Worm (Caenorhabditis elegans): ENCODE results near the gene bgnt-1.4.

bgnt-1.4 gene

DNA sequence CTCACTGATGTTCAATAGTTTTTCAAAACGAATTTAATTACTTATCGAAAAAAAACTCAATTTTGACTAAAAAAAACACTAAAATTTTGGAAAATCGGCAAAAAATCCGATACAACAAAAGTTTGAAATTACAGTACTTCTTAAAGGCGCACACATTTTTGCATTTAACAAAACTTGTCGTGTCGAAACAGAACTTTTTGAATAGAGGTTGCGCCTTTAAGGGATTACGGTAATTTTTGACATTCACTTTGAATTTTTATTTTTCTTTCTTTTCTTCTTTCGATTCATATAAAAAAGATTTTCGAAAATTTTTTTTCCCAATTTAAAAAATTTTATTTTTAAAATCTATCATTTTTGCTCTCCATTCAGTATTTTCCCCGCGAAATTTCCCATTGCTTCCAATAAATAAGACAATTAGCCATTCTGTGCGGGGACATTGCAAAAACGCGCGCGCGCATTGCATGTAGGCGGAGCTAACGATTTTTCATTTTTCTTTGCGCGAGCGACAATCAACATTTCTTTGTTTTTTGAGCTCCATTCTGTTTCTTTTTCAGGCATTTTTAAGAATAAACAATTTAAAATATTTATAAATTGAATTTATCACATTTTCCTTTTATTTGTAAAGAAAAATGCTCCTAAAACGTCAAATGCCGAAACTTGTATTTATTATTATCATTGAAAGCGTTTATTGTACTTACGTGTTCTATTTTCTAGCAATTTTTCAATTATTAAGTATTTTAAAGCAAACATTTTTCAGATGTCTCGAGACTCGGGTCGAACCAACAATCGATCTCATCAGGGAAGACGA, 29.4 kb upstream of the bgnt-1.4 start, which contains the start of gene F39G3.3 (continued):
- TF ChIP-seq dpl-1 (GFP tag; optimal IDR thresholded peaks at IDR 0.05) (peak; percentile 19 to 59 (median 46)), nhr-71 (tag; optimal IDR thresholded peaks at IDR 0.05) (peak; percentile 75), ets-5 (GFP tag; IDR thresholded peaks at IDR 0.05) (no peak), xbp-1 (tag; optimal IDR thresholded peaks at IDR 0.05) (peak; percentile 58), nhr-85 (tag) (peak; percentile 80), jun-1 (tag; optimal IDR thresholded peaks at IDR 0.05) (no peak), vab-15 (tag; optimal IDR thresholded peaks at IDR 0.05) (peak; percentile 36), alr-1 (tag; optimal IDR thresholded peaks at IDR 0.05; ENCODE audit: borderline replicate concordance) (no peak), elt-3 (tag; optimal IDR thresholded peaks at IDR 0.05) (peak in 1 of 6 experiments; percentile 10), lin-39 (tag; optimal IDR thresholded peaks at IDR 0.05) (peak; percentile 81), mef-2 (tag; optimal IDR thresholded peaks at IDR 0.05) (no peak), irx-1 (tag; optimal IDR thresholded peaks at IDR 0.05) (peak; percentile 42), unc-62 (GFP tag; optimal IDR thresholded peaks at IDR 0.05) (no peak), lin-35 (GFP tag; optimal IDR thresholded peaks at IDR 0.05) (peak; percentile 24 to 49), lin-14 (GFP tag; optimal IDR thresholded peaks at IDR 0.05) (peak; percentile 50), ceh-82 (tag; optimal IDR thresholded peaks at IDR 0.05) (peak; percentile 36 to 55 (median 43)), nhr-20 (tag; optimal IDR thresholded peaks at IDR 0.05) (peak; percentile 57), blmp-1 (tag; optimal IDR thresholded peaks at IDR 0.05) (peak; percentile 46), sptf-1 (tag; optimal IDR thresholded peaks at IDR 0.05) (no peak), efl-1 (optimal IDR thresholded peaks at IDR 0.05) (peak; percentile 33 to 55), efl-1 (GFP tag; optimal IDR thresholded peaks at IDR 0.05 in 1 of 2) (peak; percentile 35 to 95), ces-1 (GFP tag; optimal IDR thresholded peaks at IDR 0.05) (no peak), ceh-90 (tag; optimal IDR thresholded peaks at IDR 0.05) (no peak), unc-130 (tag; optimal IDR thresholded peaks at IDR 0.05) (peak; percentile 88), nhr-19 (GFP tag; conservative IDR thresholded peaks at IDR 0.05) (peak; percentile 54), snu-23 (GFP tag; optimal IDR thresholded peaks at IDR 0.05) (peak; percentile 67), C16A3.4 (tag; optimal IDR thresholded peaks at IDR 0.05) (peak; percentile 52), nhr-90 (tag; optimal IDR thresholded peaks at IDR 0.05; ENCODE audit: poor library complexity) (peak; percentile 69), fkh-10 (GFP tag; optimal IDR thresholded peaks at IDR 0.05) (no peak)

DNA sequence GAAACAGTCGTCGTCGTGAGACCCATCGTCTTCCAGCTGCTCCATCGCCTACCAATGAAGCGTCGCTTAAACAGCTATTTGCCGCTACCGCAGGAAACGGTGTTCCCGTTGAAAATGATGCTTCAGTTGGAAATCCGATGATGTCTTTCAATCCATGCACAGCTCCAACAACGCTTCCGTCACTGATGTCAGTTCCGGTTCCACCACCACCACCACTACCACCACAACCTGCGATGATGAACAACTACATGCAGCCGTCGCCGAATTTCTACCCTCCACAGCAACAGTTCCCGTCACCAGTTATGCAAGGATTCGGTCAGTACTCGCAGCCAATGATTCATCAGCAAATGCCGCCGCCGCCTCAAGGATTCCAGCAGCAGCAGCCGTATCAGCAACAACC, 26.8 kb upstream of the bgnt-1.4 start:
- TF ChIP-seq snu-23 (GFP tag; optimal IDR thresholded peaks at IDR 0.05) (no peak), irx-1 (tag; optimal IDR thresholded peaks at IDR 0.05) (no peak), unc-62 (GFP tag; optimal IDR thresholded peaks at IDR 0.05) (no peak), pag-3 (tag; optimal IDR thresholded peaks at IDR 0.05; ENCODE audit: borderline replicate concordance, insufficient read depth) (no peak), lin-15B (tag; optimal IDR thresholded peaks at IDR 0.05) (no peak), ceh-88 (GFP tag; IDR thresholded peaks at IDR 0.05) (no peak), sup-37 (GFP tag; optimal IDR thresholded peaks at IDR 0.05) (no peak), unc-86 (tag; optimal IDR thresholded peaks at IDR 0.05) (no peak), zip-4 (GFP tag; optimal IDR thresholded peaks at IDR 0.05) (no peak)

DNA sequence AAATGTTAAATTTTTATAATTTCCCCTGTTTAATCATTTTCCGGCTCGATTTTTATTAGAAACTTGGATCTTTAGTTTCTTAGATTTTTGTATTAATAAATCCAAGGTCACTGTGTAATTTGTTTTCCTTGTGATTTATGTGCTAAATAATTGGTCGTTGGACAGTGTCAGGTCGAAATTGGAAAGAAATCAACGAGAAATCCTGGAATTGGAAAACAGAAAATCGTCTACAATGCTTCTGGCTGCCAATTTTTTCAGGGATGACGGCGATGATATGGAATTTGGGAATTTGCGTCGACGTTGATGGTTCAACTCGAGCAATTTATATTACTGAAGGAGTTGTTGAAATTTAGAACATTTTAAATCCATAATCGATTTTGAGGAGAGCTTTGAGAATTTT, 26.2 kb upstream of the bgnt-1.4 start:
- TF ChIP-seq mef-2 (tag; optimal IDR thresholded peaks at IDR 0.05) (no peak), fkh-4 (tag; optimal IDR thresholded peaks at IDR 0.05; ENCODE audit: borderline replicate concordance) (no peak), unc-98 (GFP tag; IDR thresholded peaks at IDR 0.05) (no peak), unc-30 (tag; optimal IDR thresholded peaks at IDR 0.05) (no peak), nhr-71 (tag; optimal IDR thresholded peaks at IDR 0.05) (no peak), unc-62 (GFP tag; optimal IDR thresholded peaks at IDR 0.05) (no peak), tlp-1 (tag; optimal IDR thresholded peaks at IDR 0.05) (no peak), ztf-11 (tag; optimal IDR thresholded peaks at IDR 0.05) (no peak), nhr-47 (tag; optimal IDR thresholded peaks at IDR 0.05) (no peak), dsc-1 (tag; optimal IDR thresholded peaks at IDR 0.05) (no peak), ceh-63 (GFP tag; optimal IDR thresholded peaks at IDR 0.05) (no peak), lin-35 (GFP tag; optimal IDR thresholded peaks at IDR 0.05) (no peak), nhr-77 (tag; optimal IDR thresholded peaks at IDR 0.05) (no peak), C16A3.4 (tag; optimal IDR thresholded peaks at IDR 0.05) (no peak), fkh-8 (tag; optimal IDR thresholded peaks at IDR 0.05) (no peak), hpl-2 (GFP tag; optimal IDR thresholded peaks at IDR 0.05) (no peak), mab-9 (GFP tag; IDR thresholded peaks at IDR 0.05) (no peak), F16B12.6 (tag; optimal IDR thresholded peaks at IDR 0.05) (no peak), lir-3 (tag; optimal IDR thresholded peaks at IDR 0.05; ENCODE audit: poor library complexity) (no peak)

Measured in whole organism, L1 larva.